Worm (Caenorhabditis elegans): ENCODE data around the gene del-2.

del-2 gene

ce11 chrIV:9651234-9651633, 9.4 kb upstream of the del-2 start, which contains the start of gene chca-1 (continued):
- no peak for TF ChIP-seq lin-29 (GFP tag; IDR thresholded peaks at IDR 0.05)
- TF ChIP-seq dmd-6 (GFP tag; IDR thresholded peaks at IDR 0.05), result peak; percentile 88
- TF ChIP-seq lin-1 (GFP tag; IDR thresholded peaks at IDR 0.05), result peak; percentile 58; the same call in 1 of the 2 replicates
- TF ChIP-seq ZK546.5 (tag; optimal IDR thresholded peaks at IDR 0.05), result no peak
- TF ChIP-seq nhr-77 (tag; optimal IDR thresholded peaks at IDR 0.05), result no peak
- TF ChIP-seq Y48G9A.11 (GFP tag; IDR thresholded peaks at IDR 0.05), result no peak
- no peak for TF ChIP-seq T26A8.4 (GFP tag; IDR thresholded peaks at IDR 0.05)
- peak; percentile 77 for TF ChIP-seq nhr-48 (tag; optimal IDR thresholded peaks at IDR 0.05)
- TF ChIP-seq mep-1 (tag; optimal IDR thresholded peaks at IDR 0.05), result peak; percentile 75
- peak; percentile 81 for TF ChIP-seq php-3 (GFP tag; IDR thresholded peaks at IDR 0.05)
- TF ChIP-seq lsy-2 (tag; optimal IDR thresholded peaks at IDR 0.05), result peak in 1 of 2 experiments; percentile 72
- no peak for TF ChIP-seq aha-1 (tag)
- no peak for TF ChIP-seq mxl-2 (GFP tag; conservative IDR thresholded peaks at IDR 0.05)
- peak; percentile 75 for TF ChIP-seq hlh-11 (tag; optimal IDR thresholded peaks at IDR 0.05)

- no peak for TF ChIP-seq ztf-11 (tag; optimal IDR thresholded peaks at IDR 0.05)
- no peak for TF ChIP-seq pqm-1 (tag; optimal IDR thresholded peaks at IDR 0.05)
- TF ChIP-seq nhr-28 (tag; optimal IDR thresholded peaks at IDR 0.05), result no peak
- no peak for TF ChIP-seq zip-11 (GFP tag; IDR thresholded peaks at IDR 0.05)
- TF ChIP-seq Y75B8A.6 (GFP tag; IDR thresholded peaks at IDR 0.05), result no peak
- TF ChIP-seq lin-39 (tag; optimal IDR thresholded peaks at IDR 0.05), result no peak
- TF ChIP-seq Y48G9A.11 (GFP tag; IDR thresholded peaks at IDR 0.05), result no peak
- no peak for TF ChIP-seq lin-29 (GFP tag; IDR thresholded peaks at IDR 0.05)
- no peak for TF ChIP-seq saeg-2 (GFP tag; IDR thresholded peaks at IDR 0.05)
- no peak for TF ChIP-seq ztf-7 (tag; optimal IDR thresholded peaks at IDR 0.05)
- TF ChIP-seq nhr-48 (tag; optimal IDR thresholded peaks at IDR 0.05), result no peak
- no peak for TF ChIP-seq egl-43 (GFP tag; IDR thresholded peaks at IDR 0.05)
These were observed 6.9 kb upstream of the del-2 start, which contains the start of gene srm-3 for ce11 chrIV:9648682-9649081. srm-3 (plus strand) TSS chrIV:9648982.

ce11 chrIV:9647789-9648361, 6.0 kb upstream of the del-2 start, which contains the start of gene amph-1:
amph-1 (minus strand) TSS chrIV:9647873.
- TF ChIP-seq nhr-237 (tag; optimal IDR thresholded peaks at IDR 0.05) (no peak), nhr-76 (tag; optimal IDR thresholded peaks at IDR 0.05) (no peak), Y5F2A.4 (GFP tag; optimal IDR thresholded peaks at IDR 0.05) (no peak), madf-9 (GFP tag; conservative IDR thresholded peaks at IDR 0.05) (0 out of 2 replicates have a peak, but pooled peaks have one; percentile 6), zip-11 (GFP tag; IDR thresholded peaks at IDR 0.05) (no peak), mep-1 (tag; optimal IDR thresholded peaks at IDR 0.05) (peak; percentile 35), zfp-2 (tag; optimal IDR thresholded peaks at IDR 0.05) (no peak), lim-7 (GFP tag; IDR thresholded peaks at IDR 0.05) (no peak), spr-1 (tag; optimal IDR thresholded peaks at IDR 0.05) (no peak), nhr-28 (tag; optimal IDR thresholded peaks at IDR 0.05) (peak; percentile 56), hlh-30 (tag; optimal IDR thresholded peaks at IDR 0.05; ENCODE audit: insufficient read depth) (peak; percentile 28), unc-39 (tag; optimal IDR thresholded peaks at IDR 0.05) (no peak), hif-1 (tag; optimal IDR thresholded peaks at IDR 0.05) (no peak), lsy-2 (tag; optimal IDR thresholded peaks at IDR 0.05) (peak in 1 of 2 experiments; percentile 27), egl-27 (tag; optimal IDR thresholded peaks at IDR 0.05) (no peak), Y105C5A.15 (GFP tag; IDR thresholded peaks at IDR 0.05) (no peak), ama-1 (optimal IDR thresholded peaks at IDR 0.05) (no peak), daf-19 (GFP tag; conservative IDR thresholded peaks at IDR 0.05) (no peak), F49E8.2 (tag; optimal IDR thresholded peaks at IDR 0.05; ENCODE audit: borderline replicate concordance) (no peak), dmd-9 (GFP tag; IDR thresholded peaks at IDR 0.05) (no peak), unc-62 (GFP tag; optimal IDR thresholded peaks at IDR 0.05 in 1 of 2) (peak in 1 of 2 experiments; percentile 76), unc-62 (tag; optimal IDR thresholded peaks at IDR 0.05) (no peak), mxl-3 (GFP tag; optimal IDR thresholded peaks at IDR 0.05) (peak; percentile 12), nhr-11 (tag; optimal IDR thresholded peaks at IDR 0.05) (peak; percentile 11), ceh-28 (tag; optimal IDR thresholded peaks at IDR 0.05) (no peak), dve-1 (tag; optimal IDR thresholded peaks at IDR 0.05; ENCODE audit: insufficient read depth) (peak; percentile 66), cey-2 (tag; optimal IDR thresholded peaks at IDR 0.05; ENCODE audit: borderline replicate concordance, insufficient read depth) (peak; percentile 41), daf-16 (GFP tag; optimal IDR thresholded peaks at IDR 0.05) (no peak), daf-16 (tag; optimal IDR thresholded peaks at IDR 0.05) (peak; percentile 19), nhr-48 (tag; optimal IDR thresholded peaks at IDR 0.05) (no peak), ztf-7 (tag; optimal IDR thresholded peaks at IDR 0.05) (no peak)
